Worm (Caenorhabditis elegans): ENCODE data around the gene asb-1.
A peak's percentile ranks its signal among the peaks of the same experiment; 100 is the strongest.

- TF ChIP-seq nhr-12 (tag; optimal IDR thresholded peaks at IDR 0.05) = no peak
- no peak for TF ChIP-seq skn-1 (tag; optimal IDR thresholded peaks at IDR 0.05)
- TF ChIP-seq ama-1 (optimal IDR thresholded peaks at IDR 0.05) = peak; percentile 66
- TF ChIP-seq mdl-1 (tag; optimal IDR thresholded peaks at IDR 0.05) = peak; percentile 51 to 58
- TF ChIP-seq nhr-237 (tag; optimal IDR thresholded peaks at IDR 0.05) = no peak
- TF ChIP-seq aly-2 (tag; optimal IDR thresholded peaks at IDR 0.05) = no peak
- peak; percentile 64 to 82 for TF ChIP-seq lsy-2 (tag; optimal IDR thresholded peaks at IDR 0.05)
- TF ChIP-seq ztf-11 (tag; optimal IDR thresholded peaks at IDR 0.05) = no peak
- TF ChIP-seq lin-39 (tag; optimal IDR thresholded peaks at IDR 0.05) = no peak
- no peak for TF ChIP-seq dmd-4 (tag; optimal IDR thresholded peaks at IDR 0.05)
- peak; percentile 75 for TF ChIP-seq mab-5 (tag; optimal IDR thresholded peaks at IDR 0.05)
Measured at ce11 chrIII:4560393-4560890, 35.2 kb downstream of the asb-1 start.

Measured in whole organism, L2 larva.